Fruit fly (Drosophila melanogaster): ENCODE results near the gene Scsalpha2.

Gene Scsalpha2

DNA sequence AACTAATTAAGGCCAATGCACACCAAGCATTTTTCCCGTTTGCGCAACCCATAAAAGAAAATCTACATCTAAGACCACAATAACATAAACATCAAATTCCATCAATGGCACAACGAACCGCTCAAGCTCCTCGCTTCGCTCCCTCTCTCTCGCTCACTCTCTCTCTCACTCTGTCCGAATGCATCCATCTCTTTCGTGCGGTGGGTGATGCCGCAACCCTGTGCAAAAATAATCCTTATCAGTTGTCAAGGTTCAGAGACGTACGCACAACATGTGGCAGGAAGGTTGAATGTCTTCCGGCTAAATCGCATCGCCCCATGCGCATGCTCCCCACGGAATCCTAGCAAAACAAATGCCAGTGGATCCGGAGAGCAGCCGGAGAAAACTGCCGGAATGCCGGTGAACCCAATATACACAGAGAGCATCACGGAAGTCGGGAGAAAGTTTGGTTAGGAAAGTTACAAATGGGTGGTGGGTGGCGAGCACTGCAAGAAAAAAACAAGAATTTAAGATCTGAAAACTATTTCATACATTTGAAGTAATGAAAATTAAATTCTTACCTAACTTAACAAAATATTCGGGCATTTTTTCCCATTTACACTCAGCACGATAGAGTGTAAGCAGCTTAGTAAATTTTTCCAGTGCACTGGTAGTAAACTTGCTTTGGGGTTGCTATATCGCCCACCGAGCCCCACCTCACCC is 36.0 kb upstream of the Scsalpha2 start (continued):
- TF ChIP-seq en (GFP tag; optimal IDR thresholded peaks at IDR 0.05) (peak; percentile 84), lab (GFP tag; optimal IDR thresholded peaks at IDR 0.05) (peak; percentile 99), CG43689 (GFP tag; IDR thresholded peaks at IDR 0.05) (peak; percentile 84), croc (GFP tag; conservative IDR thresholded peaks at IDR 0.05) (peak; percentile 85), knrl (GFP tag; IDR thresholded peaks at IDR 0.05; ENCODE audit: partially characterized antibody) (no peak), Bdp1 (GFP tag; optimal IDR thresholded peaks at IDR 0.05) (peak; percentile 72), CG10979 (tag; optimal IDR thresholded peaks at IDR 0.05) (peak; percentile 88), pzg (GFP tag; optimal IDR thresholded peaks at IDR 0.05) (peak; percentile 22), Atf-2 (GFP tag; optimal IDR thresholded peaks at IDR 0.05) (peak; percentile 71), seq (GFP tag; IDR thresholded peaks at IDR 0.05) (peak; percentile 97), Dip2 (GFP tag; IDR thresholded peaks at IDR 0.05) (peak; percentile 59; the same call in 1 of the 2 replicates), CG10147 (GFP tag; optimal IDR thresholded peaks at IDR 0.05) (peak; percentile 95), sisA (GFP tag; IDR thresholded peaks at IDR 0.05) (peak; percentile 97), Oli (tag; optimal IDR thresholded peaks at IDR 0.05) (peak; percentile 93), z (GFP tag; IDR thresholded peaks at IDR 0.05) (peak; percentile 60; the same call in 1 of the 3 replicates), NC2β (GFP tag; optimal IDR thresholded peaks at IDR 0.05) (peak; percentile 73), C15 (GFP tag; IDR thresholded peaks at IDR 0.05) (peak; percentile 88), stc (GFP tag; IDR thresholded peaks at IDR 0.05) (peak; percentile 92), Dll (GFP tag; IDR thresholded peaks at IDR 0.05; ENCODE audit: partially characterized antibody) (no peak), bowl (GFP tag; IDR thresholded peaks at IDR 0.05) (peak; percentile 88), Fer3 (tag; optimal IDR thresholded peaks at IDR 0.05) (peak; percentile 96), Opbp (GFP tag; IDR thresholded peaks at IDR 0.05; ENCODE audit: partially characterized antibody) (no peak), CG9876 (GFP tag; optimal IDR thresholded peaks at IDR 0.05) (peak; percentile 88), ap (GFP tag; IDR thresholded peaks at IDR 0.05) (peak; percentile 88), PHDP (tag; optimal IDR thresholded peaks at IDR 0.05) (peak; percentile 94), CoRest (tag; optimal IDR thresholded peaks at IDR 0.05) (peak; percentile 93), repo (GFP tag; optimal IDR thresholded peaks at IDR 0.05) (peak; percentile 87), CG8290 (GFP tag; optimal IDR thresholded peaks at IDR 0.05) (peak; percentile 63), CG8290 (tag; optimal IDR thresholded peaks at IDR 0.05) (peak in 1 of 2 experiments; percentile 97), CG7786 (GFP tag; optimal IDR thresholded peaks at IDR 0.05) (peak; percentile 94), Abd-B (GFP tag; optimal IDR thresholded peaks at IDR 0.05) (peak; percentile 83), so (GFP tag; IDR thresholded peaks at IDR 0.05) (peak; percentile 94), crp (GFP tag; optimal IDR thresholded peaks at IDR 0.05) (peak in 1 of 2 experiments; percentile 53), CG6765 (GFP tag; optimal IDR thresholded peaks at IDR 0.05) (peak; percentile 91), HLH3B (GFP tag; IDR thresholded peaks at IDR 0.05) (peak; percentile 96), CG6683 (GFP tag; optimal IDR thresholded peaks at IDR 0.05) (peak; percentile 95), ac (GFP tag; optimal IDR thresholded peaks at IDR 0.05) (no peak), Tbp (GFP tag; optimal IDR thresholded peaks at IDR 0.05) (no peak), stwl (tag; optimal IDR thresholded peaks at IDR 0.05) (no peak), tap (tag; optimal IDR thresholded peaks at IDR 0.05) (peak; percentile 87), Aef1 (GFP tag; IDR thresholded peaks at IDR 0.05) (peak; percentile 95), zf30C (GFP tag; optimal IDR thresholded peaks at IDR 0.05) (peak; percentile 77), ems (GFP tag; optimal IDR thresholded peaks at IDR 0.05) (peak; percentile 74), Doc2 (GFP tag; IDR thresholded peaks at IDR 0.05) (peak; percentile 83), tup (GFP tag; optimal IDR thresholded peaks at IDR 0.05) (peak; percentile 80), salm (tag; optimal IDR thresholded peaks at IDR 0.05) (peak; percentile 88), CG10543 (GFP tag; optimal IDR thresholded peaks at IDR 0.05) (peak; percentile 90), CG30431 (GFP tag; optimal IDR thresholded peaks at IDR 0.05) (peak; percentile 79), CG1647 (GFP tag; optimal IDR thresholded peaks at IDR 0.05) (peak; percentile 49), CG3726 (GFP tag; IDR thresholded peaks at IDR 0.05) (peak; percentile 79)

Data from whole organism, embryonic.